Worm (Caenorhabditis elegans) whole organism, young adult: ENCODE measurements around the gene C04A2.15.

Experiments
- C06A6.2 ChIP-seq: fragments of 200-800 bp; sonication (Bioruptor generic); conservative IDR thresholded peaks from 2 replicates; pipeline ENCODE4 v1.3.6; 2022; ENCODE audit warnings: missing genetic modification characterization, missing compliant biosample characterization
- F49E8.2 ChIP-seq: sonication (generic microtip); optimal IDR thresholded peaks from 3 replicates; lab custom pipeline; 2017; ENCODE audit warnings: missing genetic modification characterization, mild to moderate bottlenecking, missing compliant biosample characterization, antibody characterized with exemption, moderate library complexity; ENCODE audit not compliant: insufficient read depth
- F52B5.7 ChIP-seq: sonication (generic microtip); optimal IDR thresholded peaks from 2 replicates; lab custom pipeline; 2016; ENCODE audit warnings: mild to moderate bottlenecking, missing genetic modification characterization, missing compliant biosample characterization
- ama-1 ChIP-seq, 3 experiments: fragments of 150-350 bp in 1 of 3; sonication (generic microtip) in 2 of 3; optimal IDR thresholded peaks; 2 replicates each; lab custom pipeline; 2014 to 2018; ENCODE audit warnings: missing biosample characterization in 2 of 3, missing genetic modification characterization in 2 of 3, missing genetic modification reagents in 2 of 3
- dpl-1 ChIP-seq: fragments of 150-350 bp; optimal IDR thresholded peaks from 2 replicates; lab custom pipeline; 2014; ENCODE audit warnings: missing biosample characterization, missing genetic modification reagents, missing genetic modification characterization
- egl-44 ChIP-seq: fragments of 200-800 bp; sonication (Bioruptor generic); IDR thresholded peaks from 2 replicates; pipeline ENCODE4 v1.3.6; 2022; ENCODE audit warnings: missing genetic modification reagents, missing genetic modification characterization, missing compliant biosample characterization
- hsf-1 ChIP-seq: fragments of 200-800 bp; sonication (Bioruptor generic); IDR thresholded peaks from 2 replicates; pipeline ENCODE4 v1.3.6; 2022; ENCODE audit warnings: missing genetic modification reagents, missing genetic modification characterization, missing compliant biosample characterization
- lsy-27 ChIP-seq: sonication (generic microtip); optimal IDR thresholded peaks from 2 replicates; lab custom pipeline; 2017; ENCODE audit warnings: missing genetic modification characterization, mild to moderate bottlenecking, missing compliant biosample characterization, antibody characterized with exemption, missing genotype, borderline replicate concordance; ENCODE audit not compliant: insufficient read depth
- nhr-90 ChIP-seq: sonication (generic microtip); optimal IDR thresholded peaks from 2 replicates; lab custom pipeline; 2016; ENCODE audit warnings: missing genotype, mild to moderate bottlenecking, missing genetic modification characterization, missing compliant biosample characterization
- pha-4 ChIP-seq: fragments of 150-350 bp; sonication (generic microtip); optimal IDR thresholded peaks from 2 replicates; lab custom pipeline; 2014; ENCODE audit warnings: missing biosample characterization, missing genetic modification reagents, missing genetic modification characterization
- rec-8 ChIP-seq, 2 experiments: sonication (generic microtip); optimal IDR thresholded peaks; 2 replicates each; lab custom pipeline; 2016; ENCODE audit warnings: mild to moderate bottlenecking in 2 of 2, missing genetic modification characterization in 2 of 2, missing genetic modification reagents in 2 of 2, missing genotype in 2 of 2, missing biosample characterization in 1 of 2, missing compliant biosample characterization in 1 of 2, moderate library complexity in 1 of 2
- unc-62 ChIP-seq: fragments of 150-350 bp; optimal IDR thresholded peaks from 2 replicates; lab custom pipeline; 2014; ENCODE audit warnings: missing biosample characterization, missing genetic modification reagents, missing genetic modification characterization
- ztf-18 ChIP-seq: sonication (generic microtip); optimal IDR thresholded peaks from 2 replicates; lab custom pipeline; 2016; ENCODE audit warnings: missing genotype, mild to moderate bottlenecking, missing genetic modification characterization, missing compliant biosample characterization
- ztf-25 ChIP-seq: fragments of 200-800 bp; sonication (Bioruptor generic); IDR thresholded peaks from 2 replicates; pipeline ENCODE4 v1.3.6; 2022; ENCODE audit warnings: missing genetic modification reagents, missing genetic modification characterization, missing compliant biosample characterization

DNA sequence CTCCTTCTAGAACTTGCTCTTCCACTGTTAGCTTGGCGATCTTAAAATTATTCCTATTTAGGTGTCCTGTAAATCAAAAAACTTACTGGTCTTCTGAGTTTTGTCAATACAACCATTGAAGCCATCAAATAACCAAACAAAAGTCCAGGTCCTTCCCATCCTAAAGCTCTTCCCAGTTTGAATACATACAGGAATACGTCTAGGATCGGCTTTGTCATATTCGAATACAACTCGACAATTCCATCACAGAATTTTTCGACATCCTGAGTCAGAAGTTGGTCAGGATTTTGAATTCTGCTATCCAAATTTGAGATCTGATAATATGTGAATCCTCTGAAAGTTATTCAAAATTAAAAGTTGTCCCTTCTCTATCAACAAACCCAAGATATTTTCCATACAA, 30.3 kb downstream of the C04A2.15 start:
- TF ChIP-seq F49E8.2 (tag; lab: Kevin White, UChicago), result no peak
- no peak for TF ChIP-seq pha-4 (tag; lab: Kevin White, UChicago)
- TF ChIP-seq C06A6.2 (GFP tag; lab: Robert Waterston, UW), result no peak
- TF ChIP-seq nhr-90, result no peak
- TF ChIP-seq ama-1 (optimal IDR thresholded peaks at IDR 0.05; lab: Kevin White, UChicago), result no peak
- TF ChIP-seq ama-1 (GFP tag; optimal IDR thresholded peaks at IDR 0.05; lab: Kevin White, UChicago), result no peak
- TF ChIP-seq ztf-25 (GFP tag; lab: Robert Waterston, UW), result no peak
- no peak for TF ChIP-seq F52B5.7 (tag; lab: Kevin White, UChicago)
- TF ChIP-seq egl-44 (GFP tag; lab: Robert Waterston, UW), result no peak
- TF ChIP-seq rec-8 (tag; optimal IDR thresholded peaks at IDR 0.05; lab: Kevin White, UChicago), result no peak
- no peak for TF ChIP-seq lsy-27 (tag; lab: Kevin White, UChicago)
- TF ChIP-seq dpl-1 (GFP tag; lab: Kevin White, UChicago), result no peak
- no peak for TF ChIP-seq unc-62 (GFP tag; lab: Kevin White, UChicago)
- no peak for TF ChIP-seq hsf-1 (GFP tag; lab: Robert Waterston, UW)
- TF ChIP-seq ztf-18 (tag; lab: Kevin White, UChicago), result no peak
